Fruit fly (Drosophila melanogaster) whole organism, embryonic: ENCODE measurements around the gene CG6753.

ENCODE experiments used
- CG13296 ChIP-seq: fragments of 200-800 bp; sonication (Bioruptor generic); optimal IDR thresholded peaks from 3 replicates; lab custom pipeline; 2018; ENCODE audit warnings: missing biosample characterization, mild to moderate bottlenecking, missing genetic modification characterization
- CG43689 ChIP-seq: fragments of 200-800 bp; sonication (Bioruptor generic); IDR thresholded peaks from 2 replicates; pipeline ENCODE4 v1.3.6; 2022; ENCODE audit warnings: missing biosample characterization, missing genetic modification characterization
- HLH4C ChIP-seq: fragments of 200-800 bp; sonication (Bioruptor generic); IDR thresholded peaks from 3 replicates; pipeline ENCODE4 v1.3.6; 2022; ENCODE audit warnings: missing biosample characterization, missing genetic modification characterization; ENCODE audit not compliant: partially characterized antibody
- Hr39 ChIP-seq: fragments of >200 bp; optimal IDR thresholded peaks from 2 replicates; lab custom pipeline; 2017
- eve ChIP-seq, 2 experiments: fragments of >200 bp; optimal IDR thresholded peaks; 2 replicates each; lab custom pipeline; 2017; ENCODE audit warnings: missing biosample characterization in 2 of 2, missing genetic modification characterization in 2 of 2
- kay ChIP-seq: fragments of 200-800 bp; sonication (Bioruptor generic); optimal IDR thresholded peaks from 2 replicates; lab custom pipeline; 2016; ENCODE audit warnings: missing biosample characterization, missing genetic modification characterization
- lbe ChIP-seq: fragments of 200-800 bp; sonication (Bioruptor generic); optimal IDR thresholded peaks from 2 replicates; lab custom pipeline; 2016; ENCODE audit warnings: missing biosample characterization, mild to moderate bottlenecking, missing genetic modification characterization
- pan ChIP-seq, 4 experiments: fragments of >200 bp in 3 of 4; fragments of 200-800 bp in 1 of 4; sonication (Bioruptor generic) in 1 of 4; optimal IDR thresholded peaks in 3 of 4; IDR thresholded peaks in 1 of 4; 2 replicates each; pipeline versions ENCODE4 v1.3.6 to Lab custom; 2017 to 2022; ENCODE audit warnings: missing biosample characterization in 2 of 4, missing genetic modification characterization in 2 of 4, mixed read lengths in 1 of 4
- sna ChIP-seq: fragments of 200-800 bp; sonication (Bioruptor generic); IDR thresholded peaks from 2 replicates; pipeline ENCODE4 v1.3.6; 2022; ENCODE audit warnings: missing biosample characterization, missing genetic modification characterization; ENCODE audit not compliant: partially characterized antibody

- TF ChIP-seq pan (optimal IDR thresholded peaks at IDR 0.05; lab: Kevin White, UChicago) (no peak), pan (GFP tag; optimal IDR thresholded peaks at IDR 0.05 in 1 of 2, IDR thresholded peaks at IDR 0.05 in 1 of 2) (no peak), sna (GFP tag; lab: Robert Waterston, UW) (no peak), Hr39 (no peak), HLH4C (GFP tag; lab: Robert Waterston, UW) (no peak), CG13296 (GFP tag; lab: Kevin White, UChicago) (no peak), eve (GFP tag; optimal IDR thresholded peaks at IDR 0.05; lab: Kevin White, UChicago) (no peak), lbe (no peak), kay (GFP tag; lab: Kevin White, UChicago) (no peak), CG43689 (GFP tag; lab: Robert Waterston, UW) (no peak)
Measured at dm6 chr3R:12688672-12689417, 46.6 kb upstream of the CG6753 start, which contains the start of gene kar.
